Worm (Caenorhabditis elegans) whole organism, L4 larva: ENCODE results near the gene srb-11.

Experiments
- F44E2.7 ChIP-seq: fragments of 200-800 bp; sonication (Bioruptor generic); IDR thresholded peaks from 2 replicates; pipeline ENCODE4 v2.1.2; 2022; ENCODE audit warnings: missing genetic modification characterization, missing compliant biosample characterization
- Y75B8A.6 ChIP-seq: fragments of 200-800 bp; sonication (Bioruptor generic); IDR thresholded peaks from 2 replicates; pipeline ENCODE4 v1.3.6; 2022; ENCODE audit warnings: missing genetic modification reagents, missing genetic modification characterization, missing compliant biosample characterization
- ZK546.5 ChIP-seq, 2 experiments: sonication (generic microtip); optimal IDR thresholded peaks; 2 replicates each; lab custom pipeline; 2017; ENCODE audit warnings: missing biosample characterization in 2 of 2, missing genetic modification characterization in 2 of 2
- fkh-10 ChIP-seq: fragments of 150-350 bp; optimal IDR thresholded peaks from 2 replicates; lab custom pipeline; 2014; ENCODE audit warnings: missing biosample characterization, missing genetic modification reagents, missing genetic modification characterization
- lin-39 ChIP-seq: fragments of 150-350 bp; optimal IDR thresholded peaks from 2 replicates; lab custom pipeline; 2014; ENCODE audit warnings: missing biosample characterization, missing genetic modification reagents, missing genetic modification characterization
- nhr-48 ChIP-seq: sonication (generic microtip); optimal IDR thresholded peaks from 2 replicates; lab custom pipeline; 2016; ENCODE audit warnings: mild to moderate bottlenecking, missing genetic modification characterization, missing compliant biosample characterization
- set-16 ChIP-seq: fragments of 200-800 bp; sonication (Bioruptor generic); IDR thresholded peaks from 2 replicates; pipeline ENCODE4 v1.3.6; 2022; ENCODE audit warnings: missing genetic modification reagents, missing genetic modification characterization, missing compliant biosample characterization
- tra-1 ChIP-seq: fragments of 200-800 bp; sonication (Bioruptor generic); IDR thresholded peaks from 2 replicates; pipeline ENCODE4 v1.3.6; 2022; ENCODE audit warnings: missing genetic modification reagents, missing genetic modification characterization, missing compliant biosample characterization
- unc-39 ChIP-seq: sonication (generic microtip); optimal IDR thresholded peaks from 2 replicates; lab custom pipeline; 2017; ENCODE audit warnings: missing biosample characterization, missing genetic modification characterization
- ztf-11 ChIP-seq: fragments of 150-350 bp; optimal IDR thresholded peaks from 2 replicates; lab custom pipeline; 2014; ENCODE audit warnings: missing biosample characterization, missing genetic modification characterization

DNA sequence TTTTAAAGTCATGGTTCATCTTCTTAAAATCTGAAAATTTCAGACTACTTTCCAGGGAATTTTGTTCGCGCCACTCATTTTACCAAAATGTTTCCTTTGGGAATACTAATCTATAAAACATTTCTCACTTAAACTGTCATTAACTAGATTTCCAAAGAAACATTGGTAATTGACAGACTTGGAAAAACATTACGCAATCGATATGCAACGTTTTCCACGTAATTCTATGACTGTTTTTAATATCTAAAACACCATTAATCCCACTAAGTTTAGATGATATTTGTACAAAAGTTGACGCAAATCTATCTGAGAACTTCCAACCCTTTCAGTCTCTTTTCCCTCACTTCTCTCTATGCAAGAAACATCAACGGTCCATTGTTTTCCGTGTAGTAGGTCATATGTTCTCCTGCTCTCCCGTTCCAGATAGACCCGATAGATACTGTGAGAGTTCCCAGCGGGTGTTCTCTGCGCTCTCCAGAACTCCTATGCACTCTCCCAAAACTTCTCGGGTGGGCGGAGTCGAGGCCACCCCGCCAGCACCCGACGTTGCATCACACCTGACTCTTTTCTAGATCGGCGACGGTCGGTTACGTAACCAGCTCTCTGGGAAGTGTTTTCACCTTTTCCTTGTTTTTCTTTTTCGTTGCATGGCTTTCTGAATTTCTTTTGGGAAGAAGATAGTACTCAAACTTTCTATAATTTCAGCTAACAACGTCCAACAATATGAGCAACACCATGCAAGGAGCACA lies 14.3 kb downstream of the srb-11 start, which contains the start of gene zip-8:
- peak; percentile 66 for TF ChIP-seq set-16
- no peak for TF ChIP-seq Y75B8A.6 (GFP tag; lab: Robert Waterston, UW)
- TF ChIP-seq F44E2.7 (GFP tag; lab: Robert Waterston, UW) = no peak
- TF ChIP-seq ZK546.5 (tag; optimal IDR thresholded peaks at IDR 0.05; lab: Kevin White, UChicago) = no peak
- TF ChIP-seq nhr-48 (tag; lab: Kevin White, UChicago) = no peak
- TF ChIP-seq ztf-11 (tag; lab: Kevin White, UChicago) = no peak
- no peak for TF ChIP-seq lin-39
- TF ChIP-seq unc-39 (tag; lab: Kevin White, UChicago) = no peak
- no peak for TF ChIP-seq fkh-10
- no peak for TF ChIP-seq tra-1 (GFP tag; lab: Robert Waterston, UW)
